Worm (Caenorhabditis elegans): ENCODE measurements around the gene ZC190.5.

ce11 chrV:8654460-8655419, 18.7 kb downstream of the ZC190.5 start:
- TF ChIP-seq him-1 (tag; optimal IDR thresholded peaks at IDR 0.05), result no peak
- TF ChIP-seq W03F9.2 (tag; optimal IDR thresholded peaks at IDR 0.05), result no peak

All from whole organism, L4/young adult.